Fruit fly (Drosophila melanogaster) whole organism, wandering third instar larva: ENCODE data around the gene CG42699.

Source experiments
- CG32264 ChIP-seq: fragments of 200-800 bp; sonication (Bioruptor generic); optimal IDR thresholded peaks from 2 replicates; lab custom pipeline; 2016; ENCODE audit warnings: missing biosample characterization, missing genetic modification characterization
- Dfd ChIP-seq: fragments of >200 bp; optimal IDR thresholded peaks from 2 replicates; lab custom pipeline; 2017; ENCODE audit warnings: missing biosample characterization, missing genetic modification characterization
- HLH106 ChIP-seq: fragments of 200-800 bp; optimal IDR thresholded peaks from 3 replicates; lab custom pipeline; 2019; ENCODE audit warnings: missing biosample characterization, mild to moderate bottlenecking, missing genetic modification characterization, moderate library complexity
- Myc ChIP-seq: fragments of >200 bp; optimal IDR thresholded peaks from 2 replicates; lab custom pipeline; 2017
- OdsH ChIP-seq: fragments of 200-800 bp; sonication (Bioruptor generic); optimal IDR thresholded peaks from 2 replicates; lab custom pipeline; 2016; ENCODE audit warnings: missing biosample characterization, mild to moderate bottlenecking, missing genetic modification characterization
- br ChIP-seq: fragments of 200-800 bp; sonication (Bioruptor generic); optimal IDR thresholded peaks from 2 replicates; lab custom pipeline; 2016; ENCODE audit warnings: missing biosample characterization, missing genetic modification characterization
- usp ChIP-seq: fragments of >200 bp; optimal IDR thresholded peaks from 2 replicates; lab custom pipeline; 2017; ENCODE audit warnings: missing biosample characterization, missing genetic modification characterization

DNA sequence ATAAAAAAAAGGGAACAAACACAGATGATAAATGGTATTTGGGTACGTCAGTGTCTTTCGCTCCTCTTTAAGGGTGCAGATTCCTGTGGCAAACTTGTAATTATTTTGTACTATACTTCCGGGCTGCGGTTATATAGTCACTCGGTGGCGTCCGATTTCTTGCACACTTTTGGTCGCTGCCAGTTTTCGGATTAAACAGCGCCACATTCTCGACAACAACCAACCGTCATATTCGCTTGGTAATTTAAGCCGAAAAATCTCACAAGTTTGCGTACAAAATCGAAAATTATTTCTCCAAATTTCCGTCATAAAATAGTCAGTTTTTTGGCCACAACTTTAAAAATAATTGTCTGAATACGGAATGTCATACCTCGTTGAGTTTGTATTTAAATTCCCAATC is 52.8 kb downstream of the CG42699 start:
- TF ChIP-seq CG32264 (GFP tag; lab: Kevin White, UChicago) (no peak), HLH106 (tag; lab: Kevin White, UChicago) (no peak), Myc (peak; percentile 63), br (GFP tag; lab: Kevin White, UChicago) (no peak), Dfd (GFP tag; lab: Kevin White, UChicago) (no peak), OdsH (GFP tag; lab: Kevin White, UChicago) (no peak), usp (no peak)
